Fruit fly (Drosophila melanogaster): ENCODE data around the gene Ada1-1.

DNA sequence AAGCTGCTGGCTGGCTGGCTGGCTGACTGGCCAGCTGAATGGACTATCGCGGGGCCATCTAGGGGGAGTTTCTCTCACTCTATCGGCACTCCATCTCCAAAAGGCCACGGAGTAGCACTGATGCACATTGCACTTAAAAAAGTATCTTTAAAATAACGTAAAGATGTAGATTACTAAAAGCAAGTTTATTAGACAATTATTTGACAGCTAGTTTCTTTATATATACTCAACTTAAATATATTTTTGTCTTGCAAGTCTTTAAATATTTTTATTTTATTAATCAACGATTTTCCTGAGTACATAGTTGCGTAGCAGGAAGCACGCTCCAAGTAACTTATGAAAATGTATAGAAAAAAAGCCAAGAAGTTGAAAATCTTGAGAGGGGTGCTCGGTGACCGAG lies 19.7 kb upstream of the Ada1-1 start:
- TF ChIP-seq EcR (GFP tag; optimal IDR thresholded peaks at IDR 0.05) (no peak), CG8478 (optimal IDR thresholded peaks at IDR 0.05) (no peak), psq (optimal IDR thresholded peaks at IDR 0.05) (no peak), Dll (optimal IDR thresholded peaks at IDR 0.05) (no peak), pan (optimal IDR thresholded peaks at IDR 0.05) (no peak)

All from whole organism.